Fruit fly (Drosophila melanogaster) whole organism, embryonic: ENCODE results near the gene His3.3B.

ENCODE experiments used
- Abd-B ChIP-seq: fragments of 200-800 bp; sonication (Bioruptor generic); optimal IDR thresholded peaks from 2 replicates; lab custom pipeline; 2018; ENCODE audit warnings: missing biosample characterization, mild to moderate bottlenecking, missing genetic modification characterization, moderate library complexity
- Asciz ChIP-seq: fragments of 200-800 bp; sonication (Bioruptor generic); optimal IDR thresholded peaks from 2 replicates; lab custom pipeline; 2017; ENCODE audit warnings: missing biosample characterization, mild to moderate bottlenecking, missing genetic modification characterization, missing genetic modification reagents
- Bgb ChIP-seq: fragments of 200-800 bp; sonication (Bioruptor generic); IDR thresholded peaks from 2 replicates; pipeline ENCODE4 v1.3.6; 2022; ENCODE audit warnings: missing biosample characterization, missing genetic modification characterization; ENCODE audit not compliant: partially characterized antibody
- CG10209 ChIP-seq: fragments of 200-800 bp; sonication (Bioruptor generic); optimal IDR thresholded peaks from 3 replicates; lab custom pipeline; 2017; ENCODE audit warnings: missing biosample characterization, mild to moderate bottlenecking, missing genetic modification characterization, missing genetic modification reagents
- CG11695 ChIP-seq: fragments of 200-800 bp; sonication (Bioruptor generic); IDR thresholded peaks from 3 replicates; pipeline ENCODE4 v1.3.6; 2022; ENCODE audit warnings: missing biosample characterization, missing genetic modification characterization
- CG11723 ChIP-seq: fragments of 200-800 bp; sonication (Bioruptor generic); optimal IDR thresholded peaks from 2 replicates; lab custom pipeline; 2017; ENCODE audit warnings: missing biosample characterization, mild to moderate bottlenecking, missing genetic modification characterization
- CG1233 ChIP-seq: fragments of 200-800 bp; sonication (Bioruptor generic); optimal IDR thresholded peaks from 4 replicates; lab custom pipeline; 2018; ENCODE audit warnings: missing biosample characterization, mild to moderate bottlenecking, missing genetic modification characterization
- CG12769 ChIP-seq: fragments of 200-800 bp; sonication (Bioruptor generic); optimal IDR thresholded peaks from 2 replicates; lab custom pipeline; 2019; ENCODE audit warnings: missing biosample characterization, mild to moderate bottlenecking, missing genetic modification characterization, moderate library complexity
- CG13424 ChIP-seq: fragments of 200-800 bp; sonication (Bioruptor generic); optimal IDR thresholded peaks from 2 replicates; lab custom pipeline; 2019; ENCODE audit warnings: missing biosample characterization, mild to moderate bottlenecking, missing genetic modification characterization, moderate library complexity
- CG14667 ChIP-seq: fragments of 200-800 bp; sonication (Bioruptor generic); IDR thresholded peaks from 2 replicates; pipeline ENCODE4 v1.3.6; 2022; ENCODE audit warnings: missing biosample characterization, missing genetic modification characterization
- CG14710 ChIP-seq: fragments of 200-800 bp; sonication (Bioruptor generic); optimal IDR thresholded peaks from 3 replicates; lab custom pipeline; 2019; ENCODE audit warnings: missing biosample characterization, mild to moderate bottlenecking, missing genetic modification characterization, moderate library complexity
- CG1603 ChIP-seq: fragments of 200-800 bp; sonication (Bioruptor generic); optimal IDR thresholded peaks from 2 replicates; lab custom pipeline; 2019; ENCODE audit warnings: missing biosample characterization, mild to moderate bottlenecking, missing genetic modification characterization, moderate library complexity
- CG18262 ChIP-seq: fragments of 200-800 bp; optimal IDR thresholded peaks from 3 replicates; lab custom pipeline; 2019; ENCODE audit warnings: missing biosample characterization, mild to moderate bottlenecking, missing genetic modification characterization, moderate library complexity
- CG18599 ChIP-seq: fragments of 200-800 bp; sonication (Bioruptor generic); optimal IDR thresholded peaks from 3 replicates; lab custom pipeline; 2017; ENCODE audit warnings: missing biosample characterization, missing genetic modification characterization, mild to moderate bottlenecking, moderate library complexity, missing genetic modification reagents
- CG4360 ChIP-seq: fragments of 200-800 bp; sonication (Bioruptor generic); IDR thresholded peaks from 2 replicates; pipeline ENCODE4 v1.3.6; 2022; ENCODE audit warnings: missing biosample characterization, missing genetic modification characterization
- CG43689 ChIP-seq: fragments of 200-800 bp; sonication (Bioruptor generic); IDR thresholded peaks from 2 replicates; pipeline ENCODE4 v1.3.6; 2022; ENCODE audit warnings: missing biosample characterization, missing genetic modification characterization
- CG4854 ChIP-seq: fragments of 200-800 bp; sonication (Bioruptor generic); optimal IDR thresholded peaks from 2 replicates; lab custom pipeline; 2016; ENCODE audit warnings: missing biosample characterization, missing genetic modification characterization, inconsistent platforms
- CG7745 ChIP-seq: fragments of 200-800 bp; sonication (Bioruptor generic); optimal IDR thresholded peaks from 2 replicates; lab custom pipeline; 2018; ENCODE audit warnings: missing biosample characterization, mild to moderate bottlenecking, missing genetic modification characterization, moderate library complexity
- CG7786 ChIP-seq: fragments of 200-800 bp; sonication (Bioruptor generic); optimal IDR thresholded peaks from 2 replicates; lab custom pipeline; 2016; ENCODE audit warnings: missing biosample characterization, missing genetic modification characterization
- CG7928 ChIP-seq: fragments of 200-800 bp; sonication (Bioruptor generic); optimal IDR thresholded peaks from 2 replicates; lab custom pipeline; 2017; ENCODE audit warnings: missing biosample characterization, mild to moderate bottlenecking, missing genetic modification characterization
- CG7963 ChIP-seq: fragments of 200-800 bp; sonication (Bioruptor generic); IDR thresholded peaks from 3 replicates; pipeline ENCODE4 v1.3.6; 2022; ENCODE audit warnings: missing biosample characterization, missing genetic modification characterization; ENCODE audit not compliant: partially characterized antibody
- CG9817 ChIP-seq: fragments of 200-800 bp; sonication (Bioruptor generic); optimal IDR thresholded peaks from 2 replicates; lab custom pipeline; 2018; ENCODE audit warnings: missing biosample characterization, mild to moderate bottlenecking, missing genetic modification characterization, moderate library complexity
- CG9876 ChIP-seq: fragments of 200-800 bp; sonication (Bioruptor generic); optimal IDR thresholded peaks from 2 replicates; lab custom pipeline; 2016; ENCODE audit warnings: missing biosample characterization, missing genetic modification characterization
- D19B ChIP-seq: fragments of 200-800 bp; sonication (Bioruptor generic); optimal IDR thresholded peaks from 2 replicates; lab custom pipeline; 2017; ENCODE audit warnings: missing biosample characterization, mild to moderate bottlenecking, missing genetic modification characterization
- Ets65A ChIP-seq: fragments of 200-800 bp; sonication (Bioruptor generic); peaks from one replicate; lab custom pipeline; 2016; ENCODE audit warnings: missing biosample characterization, missing genetic modification characterization
- HLH3B ChIP-seq: fragments of 200-800 bp; sonication (Bioruptor generic); IDR thresholded peaks from 2 replicates; pipeline ENCODE4 v1.3.6; 2022; ENCODE audit warnings: missing biosample characterization, missing genetic modification characterization
- Hmr ChIP-seq: fragments of 200-800 bp; sonication (Bioruptor generic); optimal IDR thresholded peaks from 3 replicates; lab custom pipeline; 2017; ENCODE audit warnings: mild to moderate bottlenecking, missing biosample characterization, missing genetic modification reagents, missing genetic modification characterization
- MESR4 ChIP-seq: fragments of 200-800 bp; sonication (Bioruptor generic); optimal IDR thresholded peaks from 2 replicates; lab custom pipeline; 2018; ENCODE audit warnings: missing biosample characterization, mild to moderate bottlenecking, missing genetic modification characterization, moderate library complexity
- MTF-1 ChIP-seq: fragments of 200-800 bp; sonication (Bioruptor generic); optimal IDR thresholded peaks from 2 replicates; lab custom pipeline; 2018; ENCODE audit warnings: missing biosample characterization, mild to moderate bottlenecking, missing genetic modification characterization, borderline replicate concordance
- Max ChIP-seq: fragments of 200-800 bp; sonication (Bioruptor generic); optimal IDR thresholded peaks from 2 replicates; lab custom pipeline; 2016; ENCODE audit warnings: missing biosample characterization, mild to moderate bottlenecking, missing genetic modification characterization
- NC2α ChIP-seq: fragments of 200-800 bp; sonication (Bioruptor generic); optimal IDR thresholded peaks from 2 replicates; lab custom pipeline; 2016; ENCODE audit warnings: missing biosample characterization, missing genetic modification characterization
- NK7.1 ChIP-seq: fragments of 200-800 bp; sonication (Bioruptor generic); optimal IDR thresholded peaks from 3 replicates; lab custom pipeline; 2016; ENCODE audit warnings: missing biosample characterization, missing genetic modification characterization
- Nf-YC ChIP-seq: fragments of 200-800 bp; optimal IDR thresholded peaks from 3 replicates; lab custom pipeline; 2019; ENCODE audit warnings: missing biosample characterization, mild to moderate bottlenecking, missing genetic modification characterization, moderate library complexity
- Ptx1 ChIP-seq: fragments of 200-800 bp; sonication (Bioruptor generic); IDR thresholded peaks from 2 replicates; pipeline ENCODE4 v1.3.6; 2022; ENCODE audit warnings: missing biosample characterization, missing genetic modification characterization
- Scr ChIP-seq: fragments of 200-800 bp; sonication (Bioruptor generic); IDR thresholded peaks from 2 replicates; pipeline ENCODE4 v1.3.6; 2022; ENCODE audit warnings: missing biosample characterization, missing genetic modification characterization; ENCODE audit not compliant: partially characterized antibody
- Trl ChIP-seq, 3 experiments: fragments of >200 bp in 2 of 3; fragments of 200-800 bp in 1 of 3; sonication (Bioruptor generic) in 1 of 3; optimal IDR thresholded peaks; 2 replicates in 1 of 3; 3 replicates in 2 of 3; lab custom pipeline; 2016 to 2017; ENCODE audit warnings: missing biosample characterization in 1 of 3, missing genetic modification characterization in 1 of 3
- ap ChIP-seq: fragments of 200-800 bp; sonication (Bioruptor generic); IDR thresholded peaks from 2 replicates; pipeline ENCODE4 v1.3.6; 2022; ENCODE audit warnings: missing biosample characterization, missing genetic modification characterization
- ato ChIP-seq: fragments of 200-800 bp; sonication (Bioruptor generic); IDR thresholded peaks from 2 replicates; pipeline ENCODE4 v1.3.6; 2022; ENCODE audit warnings: missing biosample characterization, missing genetic modification characterization; ENCODE audit not compliant: partially characterized antibody
- bigmax ChIP-seq: fragments of 200-800 bp; sonication (Bioruptor generic); optimal IDR thresholded peaks from 2 replicates; lab custom pipeline; 2018; ENCODE audit warnings: missing biosample characterization, mild to moderate bottlenecking, missing genetic modification characterization
- cato ChIP-seq: fragments of 200-800 bp; sonication (Bioruptor generic); optimal IDR thresholded peaks from 2 replicates; lab custom pipeline; 2016; ENCODE audit warnings: missing biosample characterization, missing genetic modification characterization, borderline replicate concordance
- chinmo ChIP-seq: fragments of 200-800 bp; sonication (Bioruptor generic); IDR thresholded peaks from 4 replicates; pipeline ENCODE4 v1.3.6; 2022; ENCODE audit warnings: missing biosample characterization, missing genetic modification characterization; ENCODE audit not compliant: partially characterized antibody
- fru ChIP-seq: fragments of >200 bp; optimal IDR thresholded peaks from 2 replicates; lab custom pipeline; 2017
- gsb-n ChIP-seq: fragments of 200-800 bp; sonication (Bioruptor generic); optimal IDR thresholded peaks from 3 replicates; lab custom pipeline; 2018; ENCODE audit warnings: missing biosample characterization, mild to moderate bottlenecking, missing genetic modification characterization
- insv ChIP-seq, 2 experiments: fragments of 200-800 bp; sonication (Bioruptor generic); optimal IDR thresholded peaks; 3 replicates each; lab custom pipeline; 2016 to 2018; ENCODE audit warnings: missing biosample characterization in 2 of 2, missing genetic modification characterization in 2 of 2
- onecut ChIP-seq: fragments of 200-800 bp; sonication (Bioruptor generic); IDR thresholded peaks from 2 replicates; pipeline ENCODE4 v1.3.6; 2022; ENCODE audit warnings: missing biosample characterization, missing genetic modification characterization
- pan ChIP-seq, 4 experiments: fragments of >200 bp in 3 of 4; fragments of 200-800 bp in 1 of 4; sonication (Bioruptor generic) in 1 of 4; optimal IDR thresholded peaks in 3 of 4; IDR thresholded peaks in 1 of 4; 2 replicates each; pipeline versions ENCODE4 v1.3.6 to Lab custom; 2017 to 2022; ENCODE audit warnings: missing biosample characterization in 2 of 4, missing genetic modification characterization in 2 of 4, mixed read lengths in 1 of 4
- sens-2 ChIP-seq: fragments of 200-800 bp; sonication (Bioruptor generic); IDR thresholded peaks from 2 replicates; pipeline ENCODE4 v1.3.6; 2022; ENCODE audit warnings: missing biosample characterization, missing genetic modification characterization
- sisA ChIP-seq: fragments of 200-800 bp; sonication (Bioruptor generic); IDR thresholded peaks from 2 replicates; pipeline ENCODE4 v1.3.6; 2022; ENCODE audit warnings: missing biosample characterization, missing genetic modification characterization
- ttk ChIP-seq: fragments of 200-800 bp; sonication (Bioruptor generic); IDR thresholded peaks from 2 replicates; pipeline ENCODE4 v2.1.2; 2022; ENCODE audit warnings: missing biosample characterization, missing genetic modification characterization
- tup ChIP-seq: fragments of 200-800 bp; sonication (Bioruptor generic); optimal IDR thresholded peaks from 2 replicates; lab custom pipeline; 2016; ENCODE audit warnings: missing biosample characterization, mild to moderate bottlenecking, missing genetic modification characterization, moderate library complexity

His3.3B gene

DNA sequence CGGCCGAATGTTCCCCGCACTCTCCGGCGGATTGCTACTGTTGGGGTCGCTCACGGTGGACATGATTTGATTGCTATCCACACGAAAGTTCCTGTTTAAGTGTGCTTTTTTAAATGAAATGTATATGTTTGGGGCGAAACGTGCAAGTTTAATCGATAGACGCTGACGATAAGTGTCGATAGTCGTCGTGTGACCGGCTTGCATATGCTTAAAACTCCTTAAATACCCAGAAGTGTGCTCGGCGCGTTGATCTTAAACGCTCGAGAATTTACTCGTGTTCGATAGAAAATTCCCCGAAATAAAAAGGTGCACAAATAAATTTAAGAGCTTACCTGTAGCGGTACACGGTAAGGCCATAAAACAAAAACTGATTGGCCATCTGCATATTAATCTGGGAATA, 5.4 kb upstream of the His3.3B start, which contains the start of the genes Zpr1 and CG44532 (continued):
- TF ChIP-seq CG9817 (tag; lab: Kevin White, UChicago) (no peak), bigmax (no peak), insv (GFP tag; optimal IDR thresholded peaks at IDR 0.05; lab: Kevin White, UChicago) (no peak), sisA (no peak), fru (no peak), HLH3B (GFP tag; lab: Robert Waterston, UW) (no peak), tup (GFP tag; lab: Kevin White, UChicago) (no peak), CG11723 (no peak), CG1233 (GFP tag; lab: Kevin White, UChicago) (no peak), CG4360 (GFP tag; lab: Robert Waterston, UW) (no peak), ttk (no peak), Ets65A (no peak), CG43689 (GFP tag; lab: Robert Waterston, UW) (no peak), MESR4 (peak; percentile 33), chinmo (GFP tag; lab: Robert Waterston, UW) (0 out of 4 replicates have a peak, but pooled peaks have one; percentile 64), Max (no peak), CG10209 (GFP tag; lab: Kevin White, UChicago) (no peak), CG7928 (GFP tag; lab: Kevin White, UChicago) (no peak), CG7786 (GFP tag; lab: Kevin White, UChicago) (no peak), Nf-YC (tag; lab: Kevin White, UChicago) (no peak), Bgb (GFP tag; lab: Robert Waterston, UW) (peak; percentile 75), CG4854 (GFP tag; lab: Kevin White, UChicago) (no peak), Asciz (GFP tag; lab: Kevin White, UChicago) (no peak), ap (GFP tag; lab: Robert Waterston, UW) (no peak), CG14667 (no peak), gsb-n (tag; lab: Kevin White, UChicago) (no peak), cato (GFP tag; lab: Kevin White, UChicago) (no peak), CG7745 (tag; lab: Kevin White, UChicago) (no peak), Hmr (GFP tag; lab: Kevin White, UChicago) (no peak), NK7.1 (no peak), Trl (optimal IDR thresholded peaks at IDR 0.05; lab: Kevin White, UChicago) (no peak), Trl (GFP tag; optimal IDR thresholded peaks at IDR 0.05; lab: Kevin White, UChicago) (no peak), CG7963 (GFP tag; lab: Robert Waterston, UW) (peak; percentile 49; the same call in 1 of the 3 replicates), ato (GFP tag; lab: Robert Waterston, UW) (0 out of 2 replicates have a peak, but pooled peaks have one; percentile 23), CG18599 (GFP tag; lab: Kevin White, UChicago) (no peak), onecut (no peak), CG18262 (tag; lab: Kevin White, UChicago) (no peak), CG11695 (GFP tag; lab: Robert Waterston, UW) (no peak), MTF-1 (no peak), Abd-B (GFP tag; lab: Kevin White, UChicago) (no peak), CG9876 (no peak), Ptx1 (GFP tag; lab: Robert Waterston, UW) (no peak), D19B (GFP tag; lab: Kevin White, UChicago) (no peak), NC2α (GFP tag; lab: Kevin White, UChicago) (no peak), CG1603 (no peak), sens-2 (GFP tag; lab: Robert Waterston, UW) (no peak), pan (optimal IDR thresholded peaks at IDR 0.05; lab: Kevin White, UChicago) (no peak), pan (GFP tag; optimal IDR thresholded peaks at IDR 0.05 in 1 of 2, IDR thresholded peaks at IDR 0.05 in 1 of 2) (no peak), CG14710 (tag; lab: Kevin White, UChicago) (peak; percentile 18), Scr (GFP tag; lab: Robert Waterston, UW) (peak; percentile 65), CG13424 (tag; lab: Kevin White, UChicago) (no peak), CG12769 (tag; lab: Kevin White, UChicago) (no peak)
